Worm (Caenorhabditis elegans): ENCODE data around the gene B0496.11.

B0496.11 gene

DNA sequence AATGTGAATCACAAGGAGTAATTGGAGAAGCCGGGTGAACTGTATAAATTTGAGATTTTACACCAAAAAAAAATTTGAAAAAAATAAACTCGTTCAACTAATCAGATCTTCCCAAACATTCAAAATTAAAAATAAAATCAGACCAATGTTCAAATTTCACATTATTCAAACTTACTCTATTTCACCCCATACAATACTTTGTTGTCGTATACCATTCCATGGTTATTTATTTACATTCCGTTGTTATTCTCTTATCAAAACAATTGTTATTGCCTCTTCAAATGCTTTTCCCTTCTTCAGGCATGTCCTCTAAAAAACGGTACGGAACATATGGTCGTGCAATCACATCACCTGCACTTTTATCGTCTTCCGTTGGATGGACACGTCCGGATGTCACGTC, 9.6 kb downstream of the B0496.11 start, which contains the start of gene unc-82:
Gene unc-82, plus strand, starts transcription at position 301 of the 400 bp plus-strand sequence.
- TF ChIP-seq hnd-1 (tag; optimal IDR thresholded peaks at IDR 0.05): no peak
- no peak for TF ChIP-seq ets-7 (tag; optimal IDR thresholded peaks at IDR 0.05)
- TF ChIP-seq sea-1 (GFP tag; conservative IDR thresholded peaks at IDR 0.05): no peak
- no peak for TF ChIP-seq hmg-4 (GFP tag; optimal IDR thresholded peaks at IDR 0.05)
- TF ChIP-seq ceh-13 (GFP tag; optimal IDR thresholded peaks at IDR 0.05): no peak
- TF ChIP-seq pes-1 (GFP tag; IDR thresholded peaks at IDR 0.05): no peak
- TF ChIP-seq ceh-36 (tag; optimal IDR thresholded peaks at IDR 0.05): no peak
- TF ChIP-seq ama-1 (optimal IDR thresholded peaks at IDR 0.05): no peak
- TF ChIP-seq scrt-1 (GFP tag; IDR thresholded peaks at IDR 0.05): no peak
- TF ChIP-seq tbx-37 (GFP tag; conservative IDR thresholded peaks at IDR 0.05): no peak
- no peak for TF ChIP-seq flt-1 (GFP tag; IDR thresholded peaks at IDR 0.05)
- TF ChIP-seq tra-4 (tag; optimal IDR thresholded peaks at IDR 0.05): no peak

DNA sequence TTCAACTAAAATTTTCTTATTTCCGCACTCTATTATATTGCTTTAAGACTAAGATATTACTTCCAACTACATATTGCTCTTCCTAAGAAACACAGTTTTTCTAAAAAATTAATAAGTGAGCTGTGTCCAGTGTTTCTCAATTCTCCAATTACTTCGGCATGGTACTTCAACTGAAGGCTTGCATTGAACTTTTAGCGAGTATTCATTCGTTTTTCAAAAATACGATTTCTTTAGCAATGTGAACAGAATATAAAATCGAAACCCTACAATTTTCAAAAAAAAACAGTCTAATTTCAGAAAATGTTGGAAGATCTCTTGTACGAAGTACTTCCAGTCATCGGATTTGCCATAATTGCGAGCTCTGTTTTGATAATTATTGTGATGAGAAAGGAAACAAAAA, 12.8 kb downstream of the B0496.11 start, which contains the start of gene srtx-1:
Gene srtx-1, plus strand, starts transcription at position 301 of the 400 bp plus-strand sequence.
- TF ChIP-seq tbx-11 (GFP tag; IDR thresholded peaks at IDR 0.05) (no peak), scrt-1 (GFP tag; IDR thresholded peaks at IDR 0.05) (no peak), aly-1 (tag; optimal IDR thresholded peaks at IDR 0.05) (no peak), ceh-13 (GFP tag; optimal IDR thresholded peaks at IDR 0.05) (no peak), hmbx-1 (tag; optimal IDR thresholded peaks at IDR 0.05) (no peak), tra-4 (tag; optimal IDR thresholded peaks at IDR 0.05) (no peak), hnd-1 (tag; optimal IDR thresholded peaks at IDR 0.05) (no peak), F13C5.2 (tag; optimal IDR thresholded peaks at IDR 0.05) (no peak)

DNA sequence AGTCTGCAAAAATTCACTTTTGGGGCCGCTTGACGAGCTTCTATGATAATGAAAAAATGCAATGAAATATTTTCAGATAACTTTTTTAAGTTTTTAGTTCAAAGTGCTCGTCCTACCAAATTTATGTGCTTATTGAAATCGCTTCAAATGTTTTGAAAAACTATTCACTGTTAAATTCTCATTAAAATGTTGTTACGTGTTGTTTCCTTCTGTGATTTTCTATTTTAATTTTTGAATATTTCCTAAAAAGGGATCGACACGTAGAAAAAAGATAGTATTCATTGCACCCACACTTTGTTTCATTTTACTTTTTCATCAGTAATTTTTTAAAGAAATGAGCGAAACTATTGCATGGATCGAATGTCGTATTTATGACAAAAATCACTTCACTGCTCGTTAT, 14.9 kb downstream of the B0496.11 start, which contains the start of gene B0496.6:
Gene B0496.6, plus strand, starts transcription at position 301 of the 400 bp plus-strand sequence.
- TF ChIP-seq B0310.2 (tag; optimal IDR thresholded peaks at IDR 0.05) (no peak), pes-1 (GFP tag; IDR thresholded peaks at IDR 0.05) (no peak), sea-1 (GFP tag; conservative IDR thresholded peaks at IDR 0.05) (no peak), hnd-1 (tag; optimal IDR thresholded peaks at IDR 0.05) (no peak), ama-1 (optimal IDR thresholded peaks at IDR 0.05) (no peak), ceh-36 (tag; optimal IDR thresholded peaks at IDR 0.05) (no peak), F13C5.2 (tag; optimal IDR thresholded peaks at IDR 0.05) (no peak), ets-7 (tag; optimal IDR thresholded peaks at IDR 0.05) (no peak), scrt-1 (GFP tag; IDR thresholded peaks at IDR 0.05) (no peak), ceh-13 (GFP tag; optimal IDR thresholded peaks at IDR 0.05) (no peak), aly-1 (tag; optimal IDR thresholded peaks at IDR 0.05) (no peak), tra-4 (tag; optimal IDR thresholded peaks at IDR 0.05) (no peak), tbx-11 (GFP tag; IDR thresholded peaks at IDR 0.05) (no peak), tbx-37 (GFP tag; conservative IDR thresholded peaks at IDR 0.05) (no peak), hmg-4 (GFP tag; optimal IDR thresholded peaks at IDR 0.05) (no peak), flt-1 (GFP tag; IDR thresholded peaks at IDR 0.05) (no peak), hmbx-1 (tag; optimal IDR thresholded peaks at IDR 0.05) (no peak)

DNA sequence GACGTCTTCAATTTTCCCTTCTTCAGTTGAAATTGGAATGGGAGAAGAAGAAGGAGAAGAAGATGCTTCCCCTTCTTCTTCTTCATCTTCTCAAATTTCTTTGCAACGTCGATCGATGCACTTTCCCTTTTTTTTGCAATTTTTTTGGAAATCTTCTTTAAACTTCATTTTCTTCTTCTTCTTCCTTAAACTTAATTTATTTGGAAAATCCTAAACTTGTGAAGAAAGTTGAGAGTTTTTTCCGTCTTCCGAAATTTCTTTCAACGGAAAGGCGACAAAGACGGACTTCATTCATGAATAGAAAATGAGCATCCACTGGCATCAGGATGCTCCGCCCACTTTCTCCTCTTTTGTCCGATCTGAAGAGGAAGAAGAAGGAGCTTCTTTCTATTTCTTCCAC, 19.6 kb downstream of the B0496.11 start:
- no peak for TF ChIP-seq tbx-11 (GFP tag; IDR thresholded peaks at IDR 0.05)
- no peak for TF ChIP-seq pes-1 (GFP tag; IDR thresholded peaks at IDR 0.05)
- TF ChIP-seq hnd-1 (tag; optimal IDR thresholded peaks at IDR 0.05): no peak
- no peak for TF ChIP-seq tra-4 (tag; optimal IDR thresholded peaks at IDR 0.05)
- TF ChIP-seq aly-1 (tag; optimal IDR thresholded peaks at IDR 0.05): no peak
- no peak for TF ChIP-seq sea-1 (GFP tag; conservative IDR thresholded peaks at IDR 0.05)
- no peak for TF ChIP-seq ceh-13 (GFP tag; optimal IDR thresholded peaks at IDR 0.05)
- TF ChIP-seq hmbx-1 (tag; optimal IDR thresholded peaks at IDR 0.05): no peak
- TF ChIP-seq scrt-1 (GFP tag; IDR thresholded peaks at IDR 0.05): no peak
- no peak for TF ChIP-seq ceh-36 (tag; optimal IDR thresholded peaks at IDR 0.05)
- no peak for TF ChIP-seq B0310.2 (tag; optimal IDR thresholded peaks at IDR 0.05)
- no peak for TF ChIP-seq F13C5.2 (tag; optimal IDR thresholded peaks at IDR 0.05)
- TF ChIP-seq ama-1 (optimal IDR thresholded peaks at IDR 0.05): no peak
- no peak for TF ChIP-seq hmg-4 (GFP tag; optimal IDR thresholded peaks at IDR 0.05)
- TF ChIP-seq flt-1 (GFP tag; IDR thresholded peaks at IDR 0.05): no peak
- no peak for TF ChIP-seq tbx-37 (GFP tag; conservative IDR thresholded peaks at IDR 0.05)
- no peak for TF ChIP-seq ets-7 (tag; optimal IDR thresholded peaks at IDR 0.05)

DNA sequence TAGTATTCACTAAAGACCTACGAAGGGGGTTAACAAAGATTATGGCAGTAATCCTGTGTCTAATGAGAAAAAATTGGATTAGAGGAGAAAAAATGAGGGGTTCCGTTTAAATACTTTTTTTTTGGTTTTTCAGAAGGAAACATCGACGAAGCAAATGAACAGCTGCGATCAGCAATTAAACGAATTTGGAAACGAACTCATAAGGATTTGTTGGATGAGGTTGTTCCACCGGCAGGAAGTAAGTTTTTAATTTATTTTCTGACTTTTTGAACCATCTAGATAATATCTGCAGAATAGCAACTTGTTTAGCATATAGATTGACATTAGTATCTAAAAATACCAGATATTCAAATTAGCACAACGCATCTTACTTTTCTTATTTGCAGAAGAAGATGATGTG, 20.2 kb downstream of the B0496.11 start:
- no peak for TF ChIP-seq ets-7 (tag; optimal IDR thresholded peaks at IDR 0.05)
- TF ChIP-seq sea-1 (GFP tag; conservative IDR thresholded peaks at IDR 0.05): no peak
- TF ChIP-seq pes-1 (GFP tag; IDR thresholded peaks at IDR 0.05): no peak
- TF ChIP-seq hmg-4 (GFP tag; optimal IDR thresholded peaks at IDR 0.05): no peak
- TF ChIP-seq aly-1 (tag; optimal IDR thresholded peaks at IDR 0.05): no peak
- no peak for TF ChIP-seq ama-1 (optimal IDR thresholded peaks at IDR 0.05)
- TF ChIP-seq hmbx-1 (tag; optimal IDR thresholded peaks at IDR 0.05): no peak
- TF ChIP-seq B0310.2 (tag; optimal IDR thresholded peaks at IDR 0.05): no peak
- TF ChIP-seq ceh-36 (tag; optimal IDR thresholded peaks at IDR 0.05): no peak
- TF ChIP-seq ceh-13 (GFP tag; optimal IDR thresholded peaks at IDR 0.05): no peak
- no peak for TF ChIP-seq tbx-11 (GFP tag; IDR thresholded peaks at IDR 0.05)
- TF ChIP-seq flt-1 (GFP tag; IDR thresholded peaks at IDR 0.05): no peak
- no peak for TF ChIP-seq tra-4 (tag; optimal IDR thresholded peaks at IDR 0.05)
- TF ChIP-seq F13C5.2 (tag; optimal IDR thresholded peaks at IDR 0.05): no peak
- no peak for TF ChIP-seq tbx-37 (GFP tag; conservative IDR thresholded peaks at IDR 0.05)
- no peak for TF ChIP-seq scrt-1 (GFP tag; IDR thresholded peaks at IDR 0.05)

DNA sequence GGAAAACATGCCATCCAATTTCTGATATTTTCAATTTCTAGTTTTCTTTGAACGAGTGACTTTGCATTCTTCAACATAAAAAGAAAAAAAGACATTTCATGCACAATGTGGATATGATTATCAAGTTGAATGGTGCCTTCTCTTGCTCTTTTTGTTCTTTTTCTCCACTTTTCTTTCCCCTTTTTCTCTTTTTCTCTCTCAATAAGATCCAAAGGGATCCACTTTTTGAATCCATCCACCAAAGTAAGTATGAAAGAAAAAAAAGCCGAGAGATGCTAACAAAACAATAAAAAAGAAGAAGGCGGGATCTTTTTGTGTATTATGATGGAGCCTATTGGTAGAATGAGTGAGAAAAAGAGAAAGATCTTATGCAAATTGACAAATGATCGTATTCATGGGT, 26.5 kb downstream of the B0496.11 start:
- TF ChIP-seq hmbx-1 (tag; optimal IDR thresholded peaks at IDR 0.05) (no peak), tbx-11 (GFP tag; IDR thresholded peaks at IDR 0.05) (no peak), hnd-1 (tag; optimal IDR thresholded peaks at IDR 0.05) (no peak), tbx-37 (GFP tag; conservative IDR thresholded peaks at IDR 0.05) (no peak), pes-1 (GFP tag; IDR thresholded peaks at IDR 0.05) (no peak), sea-1 (GFP tag; conservative IDR thresholded peaks at IDR 0.05) (no peak), ceh-13 (GFP tag; optimal IDR thresholded peaks at IDR 0.05) (no peak), ets-7 (tag; optimal IDR thresholded peaks at IDR 0.05) (no peak), flt-1 (GFP tag; IDR thresholded peaks at IDR 0.05) (no peak), tra-4 (tag; optimal IDR thresholded peaks at IDR 0.05) (no peak), aly-1 (tag; optimal IDR thresholded peaks at IDR 0.05) (no peak), B0310.2 (tag; optimal IDR thresholded peaks at IDR 0.05) (no peak), F13C5.2 (tag; optimal IDR thresholded peaks at IDR 0.05) (no peak), scrt-1 (GFP tag; IDR thresholded peaks at IDR 0.05) (no peak)

DNA sequence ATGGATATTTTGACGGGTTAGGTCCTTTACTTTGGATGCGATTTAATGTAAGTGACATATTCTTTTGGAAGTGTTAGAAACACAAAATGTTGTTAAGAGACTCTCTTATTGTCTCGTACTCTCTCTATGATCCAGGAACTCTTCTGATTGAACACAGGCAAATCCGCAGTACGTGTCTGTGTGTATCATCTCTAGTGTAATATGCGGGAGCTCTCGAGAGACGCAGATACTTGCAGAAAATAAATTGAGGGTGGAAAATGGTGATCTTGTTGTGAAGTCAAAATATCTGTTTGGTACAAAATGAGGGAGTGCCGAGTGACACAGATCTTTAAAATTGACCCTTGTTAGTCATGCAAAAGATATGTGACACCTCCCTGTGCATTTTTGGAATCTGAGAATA, 27.1 kb downstream of the B0496.11 start:
- TF ChIP-seq ets-7 (tag; optimal IDR thresholded peaks at IDR 0.05) (no peak), B0310.2 (tag; optimal IDR thresholded peaks at IDR 0.05) (no peak), tra-4 (tag; optimal IDR thresholded peaks at IDR 0.05) (no peak), sea-1 (GFP tag; conservative IDR thresholded peaks at IDR 0.05) (no peak), flt-1 (GFP tag; IDR thresholded peaks at IDR 0.05) (no peak), tbx-37 (GFP tag; conservative IDR thresholded peaks at IDR 0.05) (no peak), hmbx-1 (tag; optimal IDR thresholded peaks at IDR 0.05) (no peak), aly-1 (tag; optimal IDR thresholded peaks at IDR 0.05) (no peak), scrt-1 (GFP tag; IDR thresholded peaks at IDR 0.05) (no peak), tbx-11 (GFP tag; IDR thresholded peaks at IDR 0.05) (no peak), hmg-4 (GFP tag; optimal IDR thresholded peaks at IDR 0.05) (no peak), ceh-13 (GFP tag; optimal IDR thresholded peaks at IDR 0.05) (no peak), ceh-36 (tag; optimal IDR thresholded peaks at IDR 0.05) (no peak)

Measured in whole organism, early embryonic.